Worm (Caenorhabditis elegans) whole organism, L3 larva: ENCODE results near the gene ugt-65.

Experiments used
- ceh-82 ChIP-seq: fragments of 150-350 bp; optimal IDR thresholded peaks from 2 replicates; lab custom pipeline; 2014; ENCODE audit warnings: missing biosample characterization, missing genetic modification characterization
- nhr-237 ChIP-seq: fragments of 150-350 bp; optimal IDR thresholded peaks from 2 replicates; lab custom pipeline; 2014; ENCODE audit warnings: missing biosample characterization, missing genetic modification characterization
- nhr-28 ChIP-seq: fragments of 150-350 bp; optimal IDR thresholded peaks from 2 replicates; lab custom pipeline; 2014; ENCODE audit warnings: missing biosample characterization, missing genetic modification characterization
- nhr-76 ChIP-seq: fragments of 150-350 bp; sonication (generic microtip); optimal IDR thresholded peaks from 5 replicates; lab custom pipeline; 2014; ENCODE audit warnings: missing biosample characterization, missing genetic modification characterization
- nhr-77 ChIP-seq: fragments of 150-350 bp; optimal IDR thresholded peaks from 2 replicates; lab custom pipeline; 2014; ENCODE audit warnings: missing biosample characterization, missing genetic modification characterization
- snpc-4 ChIP-seq: fragments of 150-350 bp; optimal IDR thresholded peaks from 2 replicates; lab custom pipeline; 2014; ENCODE audit warnings: missing biosample characterization, missing genetic modification characterization
- unc-39 ChIP-seq: sonication (generic microtip); optimal IDR thresholded peaks from 4 replicates; lab custom pipeline; 2017; ENCODE audit warnings: missing biosample characterization, missing genetic modification characterization
- ztf-11 ChIP-seq: fragments of 150-350 bp; optimal IDR thresholded peaks from 2 replicates; lab custom pipeline; 2014; ENCODE audit warnings: missing biosample characterization, missing genetic modification characterization

DNA sequence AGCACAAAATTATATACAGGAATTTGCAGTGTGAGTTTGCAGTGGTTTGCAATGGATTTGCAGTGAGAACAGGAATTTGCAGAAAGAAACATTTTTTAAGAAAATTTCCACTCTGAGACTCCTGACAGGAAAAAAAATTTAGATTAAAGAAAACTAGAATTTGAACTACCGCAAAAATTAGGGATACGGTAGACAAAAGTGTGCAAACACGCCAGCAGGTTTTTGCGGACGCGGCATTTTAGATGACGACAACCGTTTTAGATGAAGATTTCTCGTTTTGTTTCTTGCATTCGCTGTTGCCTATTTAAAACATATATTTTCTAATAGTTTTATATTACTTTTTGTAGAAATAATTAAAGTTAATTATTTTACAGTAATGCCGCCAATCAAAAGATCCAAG is 48.6 kb upstream of the ugt-65 start, which contains the start of gene wdr-46:
- TF ChIP-seq nhr-28 (tag; lab: Kevin White, UChicago), result no peak
- no peak for TF ChIP-seq unc-39
- no peak for TF ChIP-seq nhr-237 (tag; lab: Kevin White, UChicago)
- peak; percentile 37 for TF ChIP-seq nhr-77 (tag; lab: Kevin White, UChicago)
- TF ChIP-seq snpc-4 (tag; lab: Kevin White, UChicago), result no peak
- no peak for TF ChIP-seq nhr-76
- peak; percentile 62 for TF ChIP-seq ceh-82 (tag; lab: Kevin White, UChicago)
- TF ChIP-seq ztf-11 (tag; lab: Kevin White, UChicago), result no peak
